Worm (Caenorhabditis elegans): ENCODE results near the gene daf-10.

Gene daf-10

DNA sequence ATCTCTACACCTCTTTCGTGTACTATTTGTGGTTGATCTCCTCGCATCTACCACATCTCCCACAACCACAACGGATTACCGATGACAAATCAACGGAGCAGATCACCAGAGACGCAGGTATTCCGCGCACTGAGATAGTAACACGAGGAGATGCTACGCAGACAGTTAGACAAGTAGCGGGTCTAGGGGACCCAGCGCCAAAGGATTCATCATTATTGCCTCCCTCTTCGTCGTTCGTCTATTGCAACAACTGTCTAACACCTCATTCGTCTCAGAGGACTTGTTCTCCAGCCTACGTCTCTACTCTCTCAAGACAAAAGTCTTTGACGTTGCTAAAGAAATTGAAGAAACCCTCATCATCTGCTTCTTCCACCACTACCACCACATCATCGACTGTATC is 24.5 kb downstream of the daf-10 start (continued):
- no peak for TF ChIP-seq lin-39 (tag; optimal IDR thresholded peaks at IDR 0.05)

DNA sequence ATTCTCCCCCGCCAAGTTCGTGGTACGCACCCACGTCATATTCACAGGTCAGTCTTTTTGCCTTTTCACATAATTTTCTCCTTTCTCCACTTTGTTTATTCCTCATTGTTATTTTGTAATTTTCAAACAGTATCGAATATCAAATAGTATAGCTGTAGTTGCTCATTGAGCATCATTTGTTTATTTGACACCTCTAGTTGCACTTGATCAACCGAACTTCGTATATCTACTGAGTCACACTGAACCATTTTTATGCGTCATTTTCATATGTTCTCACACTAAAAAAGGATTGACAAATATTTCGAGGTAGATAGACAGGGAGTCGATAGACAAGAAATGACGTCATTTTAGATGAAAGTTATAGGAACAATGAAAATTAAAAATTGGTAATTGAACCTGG is 25.8 kb downstream of the daf-10 start:
- TF ChIP-seq elt-2 (tag; optimal IDR thresholded peaks at IDR 0.05) = no peak
- TF ChIP-seq zag-1 (tag; optimal IDR thresholded peaks at IDR 0.05) = no peak
- no peak for TF ChIP-seq pqm-1 (tag; optimal IDR thresholded peaks at IDR 0.05)
- no peak for TF ChIP-seq lsy-12 (tag; optimal IDR thresholded peaks at IDR 0.05)
- no peak for TF ChIP-seq ZK546.5 (tag; optimal IDR thresholded peaks at IDR 0.05)
- no peak for TF ChIP-seq mdl-1 (tag; optimal IDR thresholded peaks at IDR 0.05)
- no peak for TF ChIP-seq egl-27 (tag; optimal IDR thresholded peaks at IDR 0.05)
- no peak for TF ChIP-seq nhr-28 (tag; optimal IDR thresholded peaks at IDR 0.05)
- TF ChIP-seq fos-1 (tag; optimal IDR thresholded peaks at IDR 0.05) = no peak
- TF ChIP-seq elt-3 (tag; optimal IDR thresholded peaks at IDR 0.05) = no peak
- no peak for TF ChIP-seq nhr-77 (tag; optimal IDR thresholded peaks at IDR 0.05)
- TF ChIP-seq aly-2 (tag; optimal IDR thresholded peaks at IDR 0.05) = no peak

DNA sequence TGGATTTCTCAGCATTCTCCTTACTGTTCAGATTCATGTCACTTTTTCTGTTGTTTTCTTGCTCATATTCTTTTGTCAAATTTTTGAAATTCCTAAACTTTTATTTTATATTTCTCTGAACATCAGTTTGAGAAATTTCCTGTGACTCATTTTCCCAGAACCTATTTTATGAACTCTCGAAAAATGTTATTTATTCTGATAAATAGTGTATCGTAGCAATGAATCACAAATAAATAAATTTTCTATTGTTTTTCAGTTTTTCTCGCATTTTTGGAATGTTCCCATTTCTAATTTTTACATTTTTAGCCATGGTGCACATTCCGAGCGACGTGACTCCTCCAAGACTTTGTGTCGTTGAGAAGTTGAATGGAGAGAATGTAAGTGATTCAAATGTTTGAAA is 27.2 kb downstream of the daf-10 start, which contains the start of gene nrfl-1:
nrfl-1 (plus strand) TSS at position 301 of the 400 bp plus-strand sequence.
- TF ChIP-seq daf-12 (tag; optimal IDR thresholded peaks at IDR 0.05) = no peak
- no peak for TF ChIP-seq ztf-11 (tag; optimal IDR thresholded peaks at IDR 0.05)
- no peak for TF ChIP-seq snpc-4 (tag; optimal IDR thresholded peaks at IDR 0.05)
- TF ChIP-seq ama-1 (optimal IDR thresholded peaks at IDR 0.05) = no peak

DNA sequence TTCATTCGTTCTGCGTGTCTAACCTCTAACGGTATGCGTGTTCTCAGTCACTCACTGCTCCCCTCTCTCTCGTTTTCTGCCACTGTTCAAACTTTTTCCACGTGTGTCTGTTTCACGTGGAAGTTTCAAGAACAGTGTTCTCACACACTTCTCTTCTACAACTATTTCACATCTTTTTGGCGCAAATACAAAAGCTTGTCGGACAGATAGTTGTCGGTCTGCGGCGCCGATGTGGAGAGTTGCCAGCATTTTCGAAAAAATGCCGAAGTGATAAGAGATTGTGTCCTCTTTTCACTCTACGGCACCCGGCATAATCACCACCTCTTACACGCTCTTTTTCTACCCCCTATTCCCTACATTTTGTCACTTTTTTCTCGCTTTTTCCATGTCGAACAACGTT is 27.7 kb downstream of the daf-10 start:
- TF ChIP-seq ceh-28 (tag; optimal IDR thresholded peaks at IDR 0.05) (no peak), elt-2 (tag; optimal IDR thresholded peaks at IDR 0.05) (peak; percentile 79), pqm-1 (tag; optimal IDR thresholded peaks at IDR 0.05) (peak; percentile 14), elt-3 (tag; optimal IDR thresholded peaks at IDR 0.05) (no peak), nhr-12 (tag; optimal IDR thresholded peaks at IDR 0.05) (no peak), pha-4 (tag; optimal IDR thresholded peaks at IDR 0.05) (peak; percentile 31), ztf-11 (tag; optimal IDR thresholded peaks at IDR 0.05) (no peak)

DNA sequence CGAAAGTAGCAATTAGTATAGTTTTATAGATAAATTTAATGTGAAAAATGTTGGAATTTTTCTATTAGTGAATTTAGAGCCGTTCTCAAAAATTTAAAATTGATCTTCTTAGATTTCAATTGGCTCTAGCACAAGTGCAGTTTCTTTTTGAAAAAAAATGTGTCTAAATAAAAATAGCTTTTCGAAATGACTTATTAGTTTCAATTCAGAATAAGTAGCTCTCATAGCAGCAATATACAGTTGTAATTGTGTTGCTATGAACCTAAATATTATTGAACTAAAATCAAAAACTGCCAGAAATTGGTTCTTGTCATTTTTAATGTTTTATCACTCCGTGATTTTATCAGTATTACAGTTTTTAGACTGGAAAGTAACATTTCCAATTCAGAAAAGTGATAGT is 28.3 kb downstream of the daf-10 start:
- TF ChIP-seq unc-39 (tag; optimal IDR thresholded peaks at IDR 0.05) = no peak

DNA sequence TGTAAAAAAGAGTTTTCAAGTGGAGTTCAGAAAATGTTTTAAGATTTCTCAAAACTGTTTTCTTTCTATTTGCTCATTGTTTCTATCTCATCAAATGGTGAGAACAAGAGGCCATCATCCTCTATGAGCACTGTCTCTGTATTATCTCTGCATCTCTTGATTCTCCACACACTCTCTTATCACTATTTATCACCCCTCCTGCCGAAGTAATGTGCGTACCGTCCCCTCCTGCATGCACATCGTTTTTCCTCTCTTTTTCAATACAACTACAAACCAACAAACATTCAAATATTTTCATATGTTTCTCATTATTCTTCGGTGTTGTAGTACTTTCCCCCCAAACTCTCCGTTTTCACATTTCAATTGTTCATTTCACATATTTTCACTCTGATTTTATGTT is 29.6 kb downstream of the daf-10 start:
- no peak for TF ChIP-seq ztf-11 (tag; optimal IDR thresholded peaks at IDR 0.05)
- TF ChIP-seq nhr-11 (tag; optimal IDR thresholded peaks at IDR 0.05) = no peak
- no peak for TF ChIP-seq aly-2 (tag; optimal IDR thresholded peaks at IDR 0.05)
- TF ChIP-seq pha-4 (tag; optimal IDR thresholded peaks at IDR 0.05) = peak; percentile 35
- no peak for TF ChIP-seq nhr-237 (tag; optimal IDR thresholded peaks at IDR 0.05)
- no peak for TF ChIP-seq ZK546.5 (tag; optimal IDR thresholded peaks at IDR 0.05)
- TF ChIP-seq elt-2 (tag; optimal IDR thresholded peaks at IDR 0.05) = peak; percentile 66
- no peak for TF ChIP-seq elt-1 (tag; optimal IDR thresholded peaks at IDR 0.05)
- no peak for TF ChIP-seq tbx-2 (tag; optimal IDR thresholded peaks at IDR 0.05)
- TF ChIP-seq unc-39 (tag; optimal IDR thresholded peaks at IDR 0.05) = no peak
- no peak for TF ChIP-seq fos-1 (tag; optimal IDR thresholded peaks at IDR 0.05)

DNA sequence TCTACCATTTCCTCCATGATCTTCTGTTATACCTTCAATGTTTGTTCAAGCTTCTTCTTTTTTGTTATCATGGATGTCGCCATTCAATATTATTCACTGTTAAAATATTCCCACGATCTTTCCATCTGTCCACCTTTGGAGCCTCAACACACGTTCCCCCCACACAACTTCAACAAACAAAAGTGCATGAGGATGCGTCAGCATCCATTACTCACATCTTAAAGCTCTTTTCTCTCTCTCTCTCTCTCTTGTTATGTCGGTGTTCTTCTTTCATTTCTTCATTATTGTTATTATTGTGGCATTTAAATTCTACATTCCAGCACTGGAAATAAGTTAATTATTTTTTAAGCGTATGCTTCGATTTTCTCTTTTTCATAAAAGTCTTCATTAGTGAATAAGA is 31.9 kb downstream of the daf-10 start:
- TF ChIP-seq ztf-4 (tag; optimal IDR thresholded peaks at IDR 0.05) (no peak), pha-4 (tag; optimal IDR thresholded peaks at IDR 0.05) (peak; percentile 53)

DNA sequence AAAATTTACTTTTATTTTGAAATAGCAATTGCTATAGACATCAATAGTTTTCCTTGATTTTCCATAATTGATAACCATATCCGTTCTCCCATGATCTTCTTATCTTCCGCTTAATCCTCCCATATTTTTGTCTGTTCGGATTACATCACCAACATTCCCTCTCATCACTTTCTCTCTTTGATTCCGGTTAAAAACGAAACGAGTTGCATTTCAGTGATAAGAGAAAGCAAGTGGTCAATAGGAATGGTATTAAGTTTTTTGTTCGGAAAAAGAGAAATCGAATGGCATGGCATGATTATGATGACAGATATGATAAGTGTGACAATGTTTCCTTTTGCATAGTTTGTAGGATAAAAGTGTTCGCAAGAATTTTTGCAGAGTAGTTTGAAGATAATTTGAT is 34.0 kb downstream of the daf-10 start:
- TF ChIP-seq elt-3 (tag; optimal IDR thresholded peaks at IDR 0.05) (peak in 2 of 3 experiments; percentile 20 to 65), elt-2 (tag; optimal IDR thresholded peaks at IDR 0.05) (peak; percentile 71), nhr-67 (tag; optimal IDR thresholded peaks at IDR 0.05) (no peak), nhr-43 (tag; optimal IDR thresholded peaks at IDR 0.05; ENCODE audit: poor library complexity, severe bottlenecking) (peak; percentile 58), pqm-1 (tag; optimal IDR thresholded peaks at IDR 0.05) (peak; percentile 45)

All from whole organism, L3 larva.